Worm (Caenorhabditis elegans) whole organism, L4 larva: ENCODE data around the gene C30B5.2.

ENCODE experiments used
- egl-27 ChIP-seq: sonication (generic microtip); optimal IDR thresholded peaks from 3 replicates; lab custom pipeline; 2017; ENCODE audit warnings: missing biosample characterization, missing genetic modification reagents, missing genetic modification characterization
- hlh-11 ChIP-seq: fragments of 200-800 bp; sonication (Bioruptor generic); optimal IDR thresholded peaks from 2 replicates; lab custom pipeline; 2018; ENCODE audit warnings: mild to moderate bottlenecking, missing genetic modification characterization, missing compliant biosample characterization
- nhr-41 ChIP-seq: fragments of 200-800 bp; sonication (Bioruptor generic); IDR thresholded peaks from 2 replicates; pipeline ENCODE4 v1.3.6; 2022; ENCODE audit warnings: missing genetic modification reagents, missing genetic modification characterization, missing compliant biosample characterization
- unc-39 ChIP-seq: sonication (generic microtip); optimal IDR thresholded peaks from 2 replicates; lab custom pipeline; 2017; ENCODE audit warnings: missing biosample characterization, missing genetic modification characterization
- zag-1 ChIP-seq: fragments of 150-350 bp; optimal IDR thresholded peaks from 2 replicates; lab custom pipeline; 2014; ENCODE audit warnings: missing biosample characterization, missing genetic modification characterization

ce11 chrII:6226995-6227394 is 30.0 kb downstream of the C30B5.2 start, which contains the start of gene srsy-2:
- TF ChIP-seq egl-27 (tag; lab: Kevin White, UChicago) (no peak), unc-39 (no peak), zag-1 (tag; lab: Kevin White, UChicago) (no peak), nhr-41 (GFP tag; lab: Robert Waterston, UW) (no peak), hlh-11 (tag; lab: Kevin White, UChicago) (no peak)
